Fruit fly (Drosophila melanogaster): ENCODE data around the gene unc-4.

DNA sequence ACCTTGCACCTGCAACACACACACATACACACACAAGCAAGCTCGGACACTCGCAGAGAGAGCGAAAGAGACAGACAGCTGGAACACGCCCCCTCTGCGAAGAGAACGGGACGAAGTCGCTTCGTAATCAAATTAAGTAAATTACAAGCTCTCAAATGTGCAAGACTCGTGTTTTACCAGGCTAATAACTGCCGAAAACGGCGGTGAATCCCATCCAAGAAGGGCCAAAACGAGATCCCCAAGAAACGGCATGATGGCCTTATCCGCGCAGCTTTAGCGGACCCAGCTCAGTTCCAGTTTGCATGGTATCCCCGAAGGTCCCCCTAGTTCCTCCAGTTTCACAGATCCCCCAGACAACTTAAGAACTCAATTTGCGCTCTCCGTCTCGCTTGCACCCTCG, 35.7 kb downstream of the unc-4 start:
- TF ChIP-seq psq (optimal IDR thresholded peaks at IDR 0.05) (no peak), pan (optimal IDR thresholded peaks at IDR 0.05) (no peak)
